Fruit fly (Drosophila melanogaster) whole organism, embryonic: ENCODE measurements around the gene Mvl.
A peak's percentile ranks its signal among the peaks of the same experiment; 100 is the strongest.

Experiments
- CG1024 ChIP-seq: fragments of 200-800 bp; sonication (Bioruptor generic); IDR thresholded peaks from 2 replicates; pipeline ENCODE4 v1.3.6; 2022; ENCODE audit warnings: missing biosample characterization, missing genetic modification characterization
- CG11456 ChIP-seq: fragments of 200-800 bp; sonication (Bioruptor generic); IDR thresholded peaks from 3 replicates; pipeline ENCODE4 v1.3.6; 2022; ENCODE audit warnings: missing biosample characterization, missing genetic modification characterization
- CG12104 ChIP-seq: fragments of 200-800 bp; sonication (Bioruptor generic); optimal IDR thresholded peaks from 3 replicates; lab custom pipeline; 2016; ENCODE audit warnings: missing biosample characterization, missing genetic modification characterization
- CG14014 ChIP-seq: fragments of 200-800 bp; sonication (Bioruptor generic); IDR thresholded peaks from 2 replicates; pipeline ENCODE4 v1.3.6; 2022; ENCODE audit warnings: missing biosample characterization, missing genetic modification characterization
- CG14667 ChIP-seq: fragments of 200-800 bp; sonication (Bioruptor generic); IDR thresholded peaks from 2 replicates; pipeline ENCODE4 v1.3.6; 2022; ENCODE audit warnings: missing biosample characterization, missing genetic modification characterization
- CG14710 ChIP-seq: fragments of 200-800 bp; sonication (Bioruptor generic); optimal IDR thresholded peaks from 3 replicates; lab custom pipeline; 2019; ENCODE audit warnings: missing biosample characterization, mild to moderate bottlenecking, missing genetic modification characterization, moderate library complexity
- CG15011 ChIP-seq: fragments of 200-800 bp; sonication (Bioruptor generic); optimal IDR thresholded peaks from 3 replicates; lab custom pipeline; 2018; ENCODE audit warnings: missing biosample characterization, mild to moderate bottlenecking, missing genetic modification characterization
- CG15514 ChIP-seq: fragments of 200-800 bp; sonication (Bioruptor generic); optimal IDR thresholded peaks from 3 replicates; lab custom pipeline; 2017; ENCODE audit warnings: missing biosample characterization, missing genetic modification characterization, mild to moderate bottlenecking, moderate library complexity, missing genetic modification reagents
- CG1602 ChIP-seq: fragments of 200-800 bp; sonication (Bioruptor generic); optimal IDR thresholded peaks from 3 replicates; lab custom pipeline; 2016; ENCODE audit warnings: missing biosample characterization, missing genetic modification characterization
- CG1792 ChIP-seq: fragments of 200-800 bp; sonication (Bioruptor generic); optimal IDR thresholded peaks from 2 replicates; lab custom pipeline; 2016; ENCODE audit warnings: missing biosample characterization, missing genetic modification characterization
- CG18599 ChIP-seq: fragments of 200-800 bp; sonication (Bioruptor generic); optimal IDR thresholded peaks from 3 replicates; lab custom pipeline; 2017; ENCODE audit warnings: missing biosample characterization, missing genetic modification characterization, mild to moderate bottlenecking, moderate library complexity, missing genetic modification reagents
- CG18764 ChIP-seq: fragments of 200-800 bp; sonication (Bioruptor generic); optimal IDR thresholded peaks from 3 replicates; lab custom pipeline; 2016; ENCODE audit warnings: missing biosample characterization, missing genetic modification characterization
- CG33213 ChIP-seq: fragments of 200-800 bp; sonication (Bioruptor generic); optimal IDR thresholded peaks from 3 replicates; lab custom pipeline; 2016; ENCODE audit warnings: missing biosample characterization, missing genetic modification characterization
- CG4404 ChIP-seq: fragments of 200-800 bp; sonication (Bioruptor generic); IDR thresholded peaks from 2 replicates; pipeline ENCODE4 v1.3.6; 2022; ENCODE audit warnings: missing biosample characterization, missing genetic modification characterization
- CG5180 ChIP-seq: fragments of 200-800 bp; sonication (Bioruptor generic); optimal IDR thresholded peaks from 3 replicates; lab custom pipeline; 2017; ENCODE audit warnings: missing biosample characterization, missing genetic modification characterization, mild to moderate bottlenecking, moderate library complexity, missing genetic modification reagents
- CG8089 ChIP-seq: fragments of 200-800 bp; sonication (Bioruptor generic); optimal IDR thresholded peaks from 3 replicates; lab custom pipeline; 2016; ENCODE audit warnings: missing biosample characterization, missing genetic modification characterization
- CG9797 ChIP-seq: fragments of 200-800 bp; sonication (Bioruptor generic); optimal IDR thresholded peaks from 3 replicates; lab custom pipeline; 2018; ENCODE audit warnings: missing biosample characterization, mild to moderate bottlenecking, missing genetic modification characterization
- CG9817 ChIP-seq: fragments of 200-800 bp; sonication (Bioruptor generic); optimal IDR thresholded peaks from 2 replicates; lab custom pipeline; 2018; ENCODE audit warnings: missing biosample characterization, mild to moderate bottlenecking, missing genetic modification characterization, moderate library complexity
- Dek ChIP-seq: fragments of 200-800 bp; sonication (Bioruptor generic); optimal IDR thresholded peaks from 3 replicates; lab custom pipeline; 2019; ENCODE audit warnings: missing biosample characterization, mild to moderate bottlenecking, missing genetic modification characterization, moderate library complexity
- Dip2 ChIP-seq: fragments of 200-800 bp; sonication (Bioruptor generic); IDR thresholded peaks from 2 replicates; pipeline ENCODE4 v1.3.6; 2022; ENCODE audit warnings: missing biosample characterization, missing genetic modification characterization
- Fer2 ChIP-seq: fragments of 200-800 bp; sonication (Bioruptor generic); optimal IDR thresholded peaks from 2 replicates; lab custom pipeline; 2018; ENCODE audit warnings: missing biosample characterization, mild to moderate bottlenecking, missing genetic modification characterization, moderate library complexity
- Hmr ChIP-seq: fragments of 200-800 bp; sonication (Bioruptor generic); optimal IDR thresholded peaks from 3 replicates; lab custom pipeline; 2017; ENCODE audit warnings: mild to moderate bottlenecking, missing biosample characterization, missing genetic modification reagents, missing genetic modification characterization
- Jarid2 ChIP-seq: fragments of 200-800 bp; sonication (Bioruptor generic); optimal IDR thresholded peaks from 3 replicates; lab custom pipeline; 2017; ENCODE audit warnings: mild to moderate bottlenecking, missing biosample characterization, missing genetic modification reagents, missing genetic modification characterization
- Lpt ChIP-seq: fragments of >200 bp; optimal IDR thresholded peaks from 2 replicates; lab custom pipeline; 2018; ENCODE audit warnings: missing biosample characterization, missing genetic modification characterization
- Med ChIP-seq: fragments of 200-800 bp; sonication (Bioruptor generic); peaks from one replicate; lab custom pipeline; 2016; ENCODE audit warnings: missing biosample characterization, missing genetic modification characterization, mild to moderate bottlenecking, inconsistent platforms, moderate library complexity
- Myb ChIP-seq: fragments of 200-800 bp; sonication (Bioruptor generic); optimal IDR thresholded peaks from 2 replicates; lab custom pipeline; 2016; ENCODE audit warnings: missing biosample characterization, missing genetic modification characterization
- NFAT ChIP-seq: fragments of 200-800 bp; sonication (Bioruptor generic); IDR thresholded peaks from 2 replicates; pipeline ENCODE4 v1.3.6; 2022; ENCODE audit warnings: missing biosample characterization, missing genetic modification characterization
- Pdp1 ChIP-seq, 2 experiments: fragments of 200-800 bp; sonication (Bioruptor generic); optimal IDR thresholded peaks; 3 replicates each; lab custom pipeline; 2016; ENCODE audit warnings: missing biosample characterization in 2 of 2, missing genetic modification characterization in 2 of 2, mild to moderate bottlenecking in 1 of 2, moderate library complexity in 1 of 2
- Vsx1 ChIP-seq: fragments of 200-800 bp; sonication (Bioruptor generic); optimal IDR thresholded peaks from 2 replicates; lab custom pipeline; 2017; ENCODE audit warnings: missing biosample characterization, mild to moderate bottlenecking, missing genetic modification characterization, missing genetic modification reagents
- caup ChIP-seq: fragments of 200-800 bp; sonication (Bioruptor generic); optimal IDR thresholded peaks from 3 replicates; lab custom pipeline; 2017; ENCODE audit warnings: missing biosample characterization, mild to moderate bottlenecking, missing genetic modification characterization, moderate library complexity; ENCODE audit not compliant: severe bottlenecking
- dimm ChIP-seq: fragments of 200-800 bp; sonication (Bioruptor generic); IDR thresholded peaks from 2 replicates; pipeline ENCODE4 v1.3.6; 2022; ENCODE audit warnings: missing biosample characterization, missing genetic modification characterization
- dmrt99B ChIP-seq: fragments of 200-800 bp; sonication (Bioruptor generic); optimal IDR thresholded peaks from 2 replicates; lab custom pipeline; 2018; ENCODE audit warnings: missing biosample characterization, mild to moderate bottlenecking, missing genetic modification characterization, moderate library complexity
- en ChIP-seq: fragments of 200-800 bp; sonication (Bioruptor generic); optimal IDR thresholded peaks from 2 replicates; lab custom pipeline; 2016; ENCODE audit warnings: missing biosample characterization, missing genetic modification characterization
- gt ChIP-seq: fragments of 200-800 bp; sonication (Bioruptor generic); IDR thresholded peaks from 2 replicates; pipeline ENCODE4 v1.3.6; 2022; ENCODE audit warnings: missing biosample characterization, missing genetic modification characterization
- kah ChIP-seq: fragments of 200-800 bp; sonication (Bioruptor generic); optimal IDR thresholded peaks from 2 replicates; lab custom pipeline; 2018; ENCODE audit warnings: missing biosample characterization, mild to moderate bottlenecking, missing genetic modification characterization
- lab ChIP-seq: fragments of 200-800 bp; sonication (Bioruptor generic); optimal IDR thresholded peaks from 3 replicates; lab custom pipeline; 2017; ENCODE audit warnings: missing biosample characterization, missing genetic modification characterization, mild to moderate bottlenecking, moderate library complexity, missing genetic modification reagents
- nau ChIP-seq: fragments of 200-800 bp; sonication (Bioruptor generic); optimal IDR thresholded peaks from 3 replicates; lab custom pipeline; 2017; ENCODE audit warnings: missing biosample characterization, mild to moderate bottlenecking, missing genetic modification characterization, missing genetic modification reagents
- run ChIP-seq: fragments of 200-800 bp; sonication (Bioruptor generic); optimal IDR thresholded peaks from 3 replicates; lab custom pipeline; 2018; ENCODE audit warnings: missing biosample characterization, mild to moderate bottlenecking, missing genetic modification characterization
- sens ChIP-seq: fragments of 200-800 bp; sonication (Bioruptor generic); peaks from one replicate; lab custom pipeline; 2016; ENCODE audit warnings: missing biosample characterization, missing genetic modification characterization
- sr ChIP-seq: fragments of 200-800 bp; sonication (Bioruptor generic); IDR thresholded peaks from 3 replicates; pipeline ENCODE4 v1.3.6; 2022; ENCODE audit warnings: missing biosample characterization, missing genetic modification characterization
- stwl ChIP-seq: fragments of 200-800 bp; sonication (Bioruptor generic); optimal IDR thresholded peaks from 3 replicates; lab custom pipeline; 2018; ENCODE audit warnings: missing biosample characterization, mild to moderate bottlenecking, missing genetic modification characterization, moderate library complexity
- tap ChIP-seq: fragments of 200-800 bp; optimal IDR thresholded peaks from 3 replicates; lab custom pipeline; 2019; ENCODE audit warnings: missing biosample characterization, mild to moderate bottlenecking, missing genetic modification characterization, moderate library complexity
- tio ChIP-seq: fragments of 200-800 bp; sonication (Bioruptor generic); optimal IDR thresholded peaks from 2 replicates; lab custom pipeline; 2017; ENCODE audit warnings: missing biosample characterization, missing genetic modification characterization, inconsistent platforms
- wor ChIP-seq: fragments of 200-800 bp; sonication (Bioruptor generic); IDR thresholded peaks from 2 replicates; pipeline ENCODE4 v1.3.6; 2022; ENCODE audit warnings: missing biosample characterization, missing genetic modification characterization

Gene Mvl

DNA sequence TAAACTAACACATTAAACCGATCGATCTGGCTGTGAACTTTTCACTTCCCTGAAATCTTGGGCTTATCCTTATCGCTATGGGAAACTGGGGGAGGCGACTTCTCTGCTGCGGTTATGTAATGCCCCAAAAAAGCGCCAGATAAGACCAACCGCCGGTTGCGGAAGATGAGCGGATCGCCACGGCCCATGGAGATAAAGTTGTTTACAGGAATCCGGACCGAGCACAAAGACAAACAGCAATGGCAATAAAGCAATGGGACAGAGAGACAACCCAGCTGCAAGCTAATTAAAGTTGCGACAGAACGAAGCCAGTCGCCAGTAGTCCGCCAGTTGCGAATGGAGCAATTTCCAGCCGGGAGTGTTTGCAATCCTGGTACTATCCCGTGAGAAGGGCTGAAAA lies 45.0 kb downstream of the Mvl start, which contains the start of gene CG5697 (continued):
- no peak for TF ChIP-seq CG8089 (GFP tag; lab: Kevin White, UChicago)
- no peak for TF ChIP-seq CG4404 (GFP tag; lab: Robert Waterston, UW)
- 0 out of 2 replicates have a peak, but pooled peaks have one; percentile 20 for TF ChIP-seq NFAT (GFP tag; lab: Robert Waterston, UW)
- TF ChIP-seq Pdp1 (GFP tag; optimal IDR thresholded peaks at IDR 0.05; lab: Kevin White, UChicago), result peak in 1 of 2 experiments; percentile 84
- 0 out of 3 replicates have a peak, but pooled peaks have one; percentile 27 for TF ChIP-seq CG11456 (GFP tag; lab: Robert Waterston, UW)
- no peak for TF ChIP-seq wor (GFP tag; lab: Robert Waterston, UW)
- TF ChIP-seq caup (GFP tag; lab: Kevin White, UChicago), result no peak
- no peak for TF ChIP-seq CG1602 (GFP tag; lab: Kevin White, UChicago)
- peak; percentile 41 for TF ChIP-seq lab (GFP tag; lab: Kevin White, UChicago)
- no peak for TF ChIP-seq Dek
- TF ChIP-seq CG1024 (GFP tag; lab: Robert Waterston, UW), result no peak
- no peak for TF ChIP-seq CG15011 (GFP tag; lab: Kevin White, UChicago)
- TF ChIP-seq sr (GFP tag; lab: Robert Waterston, UW), result no peak
- no peak for TF ChIP-seq dmrt99B (tag; lab: Kevin White, UChicago)
- TF ChIP-seq CG14667 (GFP tag; lab: Robert Waterston, UW), result no peak
- no peak for TF ChIP-seq en (GFP tag; lab: Kevin White, UChicago)
- peak; percentile 28 for TF ChIP-seq CG15514
- no peak for TF ChIP-seq CG9797
- TF ChIP-seq CG18764 (GFP tag; lab: Kevin White, UChicago), result no peak
- TF ChIP-seq Hmr (GFP tag; lab: Kevin White, UChicago), result peak; percentile 21
- peak; percentile 63 for TF ChIP-seq sens (GFP tag; lab: Kevin White, UChicago)
- TF ChIP-seq kah (GFP tag; lab: Kevin White, UChicago), result no peak
- peak; percentile 52; the same call in 1 of the 2 replicates for TF ChIP-seq CG14014
- no peak for TF ChIP-seq dimm
- TF ChIP-seq CG1792 (GFP tag; lab: Kevin White, UChicago), result no peak
- TF ChIP-seq tio (GFP tag; lab: Kevin White, UChicago), result no peak
- no peak for TF ChIP-seq Vsx1 (GFP tag; lab: Kevin White, UChicago)
- no peak for TF ChIP-seq Fer2 (tag; lab: Kevin White, UChicago)
- no peak for TF ChIP-seq Myb (GFP tag; lab: Kevin White, UChicago)
- peak; percentile 5 for TF ChIP-seq CG18599 (GFP tag; lab: Kevin White, UChicago)
- TF ChIP-seq CG12104 (GFP tag; lab: Kevin White, UChicago), result no peak
- TF ChIP-seq CG9817 (tag; lab: Kevin White, UChicago), result no peak
- TF ChIP-seq tap (tag; lab: Kevin White, UChicago), result no peak
- no peak for TF ChIP-seq CG33213 (GFP tag; lab: Kevin White, UChicago)
- TF ChIP-seq run (tag; lab: Kevin White, UChicago), result no peak
- no peak for TF ChIP-seq Dip2 (GFP tag; lab: Robert Waterston, UW)
- no peak for TF ChIP-seq nau
- no peak for TF ChIP-seq Lpt
- no peak for TF ChIP-seq Jarid2

dm6 chr3R:21013780-21014179 lies 46.8 kb downstream of the Mvl start:
- TF ChIP-seq CG14710 (tag; lab: Kevin White, UChicago), result peak; percentile 73
- TF ChIP-seq Med (GFP tag; lab: Kevin White, UChicago), result peak; percentile 50
- peak; percentile 93 for TF ChIP-seq stwl
- TF ChIP-seq gt, result no peak
- TF ChIP-seq CG5180 (GFP tag; lab: Kevin White, UChicago), result no peak
- TF ChIP-seq, all 482 proteins: peak for 3
